Fruit fly (Drosophila melanogaster) whole organism, prepupa: ENCODE measurements around the gene CG12784.

Experiments used
- Ets21C ChIP-seq: fragments of 200-800 bp; sonication (Bioruptor generic); optimal IDR thresholded peaks from 3 replicates; lab custom pipeline; 2016; ENCODE audit warnings: missing biosample characterization, missing genetic modification characterization
- Hr39 ChIP-seq: fragments of 200-800 bp; sonication (Bioruptor generic); optimal IDR thresholded peaks from 2 replicates; lab custom pipeline; 2016; ENCODE audit warnings: missing biosample characterization, missing genetic modification characterization
- Lpt ChIP-seq: fragments of 200-800 bp; sonication (Bioruptor generic); optimal IDR thresholded peaks from 3 replicates; lab custom pipeline; 2016; ENCODE audit warnings: missing biosample characterization, missing genetic modification characterization
- dsx ChIP-seq: fragments of 200-800 bp; optimal IDR thresholded peaks from 3 replicates; lab custom pipeline; 2019; ENCODE audit warnings: missing biosample characterization, mild to moderate bottlenecking, missing genetic modification characterization, moderate library complexity; ENCODE audit not compliant: poor library complexity, severe bottlenecking
- eg ChIP-seq: fragments of 200-800 bp; sonication (Bioruptor generic); IDR thresholded peaks from 3 replicates; pipeline ENCODE4 v1.3.6; 2022; ENCODE audit warnings: missing biosample characterization, missing genetic modification characterization
- svp ChIP-seq: fragments of 200-800 bp; sonication (Bioruptor generic); peaks from one replicate; lab custom pipeline; 2016; ENCODE audit warnings: missing biosample characterization, missing genetic modification characterization

DNA sequence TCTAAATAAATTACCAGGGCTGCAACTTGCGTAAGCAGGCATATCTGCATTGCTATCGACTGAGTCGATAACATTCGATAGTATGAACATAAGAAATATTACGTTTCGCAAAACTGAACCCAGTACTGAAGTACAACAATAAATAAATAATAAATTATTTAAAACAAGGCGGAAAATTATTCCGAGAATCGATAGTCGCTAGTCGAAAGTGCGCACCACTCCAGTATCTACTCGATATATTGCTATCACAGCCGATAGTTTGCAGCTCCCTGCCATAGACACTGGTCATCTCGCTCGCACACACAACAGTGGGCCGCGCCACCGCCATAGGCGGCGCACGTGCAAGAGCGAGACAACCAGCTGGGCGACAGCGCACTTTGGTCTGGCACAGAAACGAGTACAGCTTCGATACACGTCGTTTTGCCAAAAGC lies 30.5 kb downstream of the CG12784 start, which contains the start of gene nsl1:
- TF ChIP-seq Hr39 (GFP tag; lab: Kevin White, UChicago) (no peak), svp (GFP tag; lab: Kevin White, UChicago) (peak; percentile 60), eg (GFP tag; lab: Robert Waterston, UW) (peak; percentile 28; the same call in 1 of the 3 replicates), dsx (GFP tag; lab: Kevin White, UChicago) (peak; percentile 48), Ets21C (GFP tag; lab: Kevin White, UChicago) (no peak), Lpt (no peak)
